Worm (Caenorhabditis elegans) whole organism, early embryonic: ENCODE measurements around the gene F28H6.6.

Experiments used
- F13C5.2 ChIP-seq: sonication (generic microtip); optimal IDR thresholded peaks from 2 replicates; lab custom pipeline; 2017; ENCODE audit warnings: mild to moderate bottlenecking, missing genetic modification characterization, inconsistent platforms, missing compliant biosample characterization
- ama-1 ChIP-seq: fragments of 150-350 bp; optimal IDR thresholded peaks from 2 replicates; lab custom pipeline; 2014
- hmbx-1 ChIP-seq: sonication (generic microtip); optimal IDR thresholded peaks from 2 replicates; lab custom pipeline; 2016; ENCODE audit warnings: mild to moderate bottlenecking, missing genetic modification characterization, missing compliant biosample characterization

DNA sequence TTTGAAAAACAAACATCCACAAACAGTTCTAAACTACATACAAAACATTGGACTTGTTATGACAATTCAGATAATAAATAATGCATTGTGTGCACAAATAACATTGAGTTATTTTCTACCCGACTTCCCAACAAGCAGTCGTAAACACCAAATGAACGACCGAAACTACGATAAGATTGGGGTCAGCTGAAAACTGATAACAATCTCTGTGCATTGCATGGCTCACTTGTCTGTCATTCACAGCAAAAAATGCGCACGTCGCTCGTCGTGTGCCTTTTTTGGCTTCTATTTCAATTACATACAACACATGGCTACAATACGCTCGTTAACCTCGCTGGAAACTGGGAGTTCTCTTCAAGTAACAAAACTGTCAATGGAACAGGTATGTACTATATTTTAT, 54.7 kb downstream of the F28H6.6 start, which contains the start of gene C33G3.4:
- no peak for TF ChIP-seq ama-1 (lab: Kevin White, UChicago)
- TF ChIP-seq F13C5.2 (tag; lab: Kevin White, UChicago), result no peak
- TF ChIP-seq hmbx-1 (tag; lab: Kevin White, UChicago), result no peak
